Worm (Caenorhabditis elegans) whole organism, L1 larva: ENCODE data around the gene F40C5.2.

Experiments
- C04F5.9 ChIP-seq: sonication (generic microtip); optimal IDR thresholded peaks from 2 replicates; lab custom pipeline; 2016; ENCODE audit warnings: missing genetic modification characterization, missing compliant biosample characterization
- C16A3.4 ChIP-seq: fragments of 150-350 bp; optimal IDR thresholded peaks from 2 replicates; lab custom pipeline; 2014; ENCODE audit warnings: missing biosample characterization, missing genetic modification characterization
- C34B4.2 ChIP-seq: sonication (generic microtip); optimal IDR thresholded peaks from 2 replicates; lab custom pipeline; 2017; ENCODE audit warnings: mild to moderate bottlenecking, missing genetic modification characterization, missing compliant biosample characterization
- F16B12.6 ChIP-seq: fragments of 150-350 bp; optimal IDR thresholded peaks from 2 replicates; lab custom pipeline; 2014; ENCODE audit warnings: missing biosample characterization, missing genetic modification characterization
- Y116A8C.19 ChIP-seq: sonication (generic microtip); optimal IDR thresholded peaks from 2 replicates; lab custom pipeline; 2016; ENCODE audit warnings: missing compliant biosample characterization, missing genetic modification characterization, borderline replicate concordance
- aly-2 ChIP-seq: fragments of 150-350 bp; optimal IDR thresholded peaks from 2 replicates; lab custom pipeline; 2014; ENCODE audit warnings: missing biosample characterization, missing genetic modification characterization
- ama-1 ChIP-seq: fragments of 150-350 bp; optimal IDR thresholded peaks from 2 replicates; lab custom pipeline; 2014
- ceh-82 ChIP-seq, 3 experiments: fragments of 150-350 bp in 1 of 3; sonication (generic microtip) in 2 of 3; optimal IDR thresholded peaks; 2 replicates each; lab custom pipeline; 2014 to 2017; ENCODE audit warnings: missing biosample characterization in 3 of 3, missing genetic modification characterization in 3 of 3
- ceh-90 ChIP-seq: sonication (generic microtip); optimal IDR thresholded peaks from 2 replicates; lab custom pipeline; 2016; ENCODE audit warnings: missing genetic modification characterization, missing compliant biosample characterization
- dpl-1 ChIP-seq, 3 experiments: fragments of 150-350 bp in 2 of 3; sonication (generic microtip) in 1 of 3; optimal IDR thresholded peaks; 2 replicates each; lab custom pipeline; 2014 to 2017; ENCODE audit warnings: missing biosample characterization in 3 of 3, missing genetic modification characterization in 3 of 3, missing genetic modification reagents in 3 of 3
- dsc-1 ChIP-seq: sonication (generic microtip); optimal IDR thresholded peaks from 2 replicates; lab custom pipeline; 2016; ENCODE audit warnings: mild to moderate bottlenecking, missing genetic modification characterization, missing compliant biosample characterization
- efl-1 ChIP-seq, 4 experiments: fragments of 150-350 bp; optimal IDR thresholded peaks in 3 of 4; peaks in 1 of 4; 1 replicate in 1 of 4; 2 replicates in 3 of 4; lab custom pipeline; 2014; ENCODE audit warnings: missing biosample characterization in 2 of 4, missing genetic modification characterization in 2 of 4, missing genetic modification reagents in 2 of 4
- egl-13 ChIP-seq: sonication (generic microtip); optimal IDR thresholded peaks from 2 replicates; lab custom pipeline; 2016; ENCODE audit warnings: missing genotype, missing genetic modification reagents, missing genetic modification characterization, missing compliant biosample characterization
- egl-27 ChIP-seq, 2 experiments: fragments of 150-350 bp in 1 of 2; sonication (generic microtip); optimal IDR thresholded peaks; 3 replicates each; lab custom pipeline; 2017 to 2018; ENCODE audit warnings: missing biosample characterization in 2 of 2, missing genetic modification characterization in 2 of 2, missing genetic modification reagents in 2 of 2
- elt-2 ChIP-seq: sonication (generic microtip); optimal IDR thresholded peaks from 2 replicates; lab custom pipeline; 2016; ENCODE audit warnings: missing genetic modification characterization, mild to moderate bottlenecking, inconsistent platforms, missing compliant biosample characterization, missing genetic modification reagents
- ets-5 ChIP-seq: fragments of 200-800 bp; sonication (Bioruptor generic); IDR thresholded peaks from 2 replicates; pipeline ENCODE4 v1.3.6; 2022; ENCODE audit warnings: missing genetic modification characterization, missing compliant biosample characterization
- fkh-10 ChIP-seq: sonication (generic microtip); optimal IDR thresholded peaks from 2 replicates; lab custom pipeline; 2017; ENCODE audit warnings: missing biosample characterization, missing genetic modification reagents, missing genetic modification characterization
- lin-14 ChIP-seq: fragments of 200-800 bp; sonication (Bioruptor generic); optimal IDR thresholded peaks from 2 replicates; lab custom pipeline; 2018; ENCODE audit warnings: mild to moderate bottlenecking, missing genetic modification characterization, moderate library complexity, missing compliant biosample characterization
- lin-15B ChIP-seq: fragments of 150-350 bp; sonication (generic microtip); optimal IDR thresholded peaks from 3 replicates; lab custom pipeline; 2014; ENCODE audit warnings: missing biosample characterization, missing genetic modification characterization
- lin-35 ChIP-seq, 2 experiments: fragments of 150-350 bp; optimal IDR thresholded peaks; 2 replicates each; lab custom pipeline; 2014; ENCODE audit warnings: missing biosample characterization in 2 of 2, missing genetic modification characterization in 2 of 2, missing genetic modification reagents in 2 of 2
- lir-3 ChIP-seq: sonication (generic microtip); optimal IDR thresholded peaks from 2 replicates; lab custom pipeline; 2016; ENCODE audit warnings: mild to moderate bottlenecking, missing genetic modification characterization, moderate library complexity, missing compliant biosample characterization; ENCODE audit not compliant: poor library complexity
- lsy-2 ChIP-seq, 2 experiments: fragments of 150-350 bp; optimal IDR thresholded peaks; 2 replicates each; lab custom pipeline; 2014; ENCODE audit warnings: missing biosample characterization in 2 of 2, missing genetic modification characterization in 2 of 2
- mdl-1 ChIP-seq, 2 experiments: fragments of 150-350 bp; optimal IDR thresholded peaks; 2 replicates each; lab custom pipeline; 2014 to 2017; ENCODE audit warnings: missing biosample characterization in 2 of 2, missing genetic modification characterization in 2 of 2, inconsistent platforms in 1 of 2
- mef-2 ChIP-seq: fragments of 150-350 bp; optimal IDR thresholded peaks from 2 replicates; lab custom pipeline; 2014; ENCODE audit warnings: missing biosample characterization, missing genetic modification characterization
- nhr-12 ChIP-seq: sonication (generic microtip); optimal IDR thresholded peaks from 2 replicates; lab custom pipeline; 2017; ENCODE audit warnings: missing biosample characterization, missing genetic modification characterization
- nhr-19 ChIP-seq: fragments of 200-800 bp; sonication (Bioruptor generic); conservative IDR thresholded peaks from 2 replicates; pipeline ENCODE4 v1.3.6; 2022; ENCODE audit warnings: missing genetic modification characterization, missing compliant biosample characterization
- nhr-20 ChIP-seq: sonication (generic microtip); optimal IDR thresholded peaks from 2 replicates; lab custom pipeline; 2016; ENCODE audit warnings: mild to moderate bottlenecking, missing genetic modification characterization, missing compliant biosample characterization
- nhr-71 ChIP-seq: sonication (generic microtip); optimal IDR thresholded peaks from 2 replicates; lab custom pipeline; 2016; ENCODE audit warnings: mild to moderate bottlenecking, missing genetic modification characterization, moderate library complexity, missing compliant biosample characterization
- nhr-76 ChIP-seq: sonication (generic microtip); optimal IDR thresholded peaks from 2 replicates; lab custom pipeline; 2017; ENCODE audit warnings: missing biosample characterization, missing genetic modification characterization
- nhr-85 ChIP-seq: sonication (generic microtip); peaks from one replicate; lab custom pipeline; 2016; ENCODE audit warnings: missing genetic modification characterization, inconsistent platforms, missing compliant biosample characterization
- nhr-90 ChIP-seq: sonication (generic microtip); optimal IDR thresholded peaks from 2 replicates; lab custom pipeline; 2016; ENCODE audit warnings: mild to moderate bottlenecking, missing genetic modification characterization, missing compliant biosample characterization; ENCODE audit not compliant: poor library complexity
- pag-3 ChIP-seq: sonication (generic microtip); optimal IDR thresholded peaks from 2 replicates; lab custom pipeline; 2017; ENCODE audit warnings: missing genetic modification characterization, mild to moderate bottlenecking, missing compliant biosample characterization, antibody characterized with exemption, borderline replicate concordance; ENCODE audit not compliant: insufficient read depth
- pax-3 ChIP-seq: fragments of 200-800 bp; sonication (Bioruptor generic); optimal IDR thresholded peaks from 2 replicates; lab custom pipeline; 2018; ENCODE audit warnings: mild to moderate bottlenecking, missing genetic modification characterization, moderate library complexity, missing compliant biosample characterization
- rnt-1 ChIP-seq: sonication (generic microtip); optimal IDR thresholded peaks from 2 replicates; lab custom pipeline; 2016; ENCODE audit warnings: mild to moderate bottlenecking, missing genetic modification characterization, moderate library complexity, missing compliant biosample characterization
- snu-23 ChIP-seq: sonication (generic microtip); optimal IDR thresholded peaks from 2 replicates; lab custom pipeline; 2016; ENCODE audit warnings: missing genetic modification characterization, missing compliant biosample characterization
- swsn-7 ChIP-seq: sonication (generic microtip); optimal IDR thresholded peaks from 2 replicates; lab custom pipeline; 2016; ENCODE audit warnings: missing genetic modification characterization, missing compliant biosample characterization
- tbx-2 ChIP-seq: sonication (generic microtip); optimal IDR thresholded peaks from 2 replicates; lab custom pipeline; 2016; ENCODE audit warnings: missing genetic modification characterization, missing compliant biosample characterization
- unc-130 ChIP-seq: fragments of 150-350 bp; optimal IDR thresholded peaks from 2 replicates; lab custom pipeline; 2017; ENCODE audit warnings: missing biosample characterization, missing genetic modification characterization, inconsistent platforms
- unc-86 ChIP-seq: sonication (generic microtip); optimal IDR thresholded peaks from 2 replicates; lab custom pipeline; 2016; ENCODE audit warnings: missing genetic modification characterization, missing compliant biosample characterization
- unc-98 ChIP-seq: fragments of 200-800 bp; sonication (Bioruptor generic); IDR thresholded peaks from 2 replicates; pipeline ENCODE4 v1.3.6; 2022; ENCODE audit warnings: missing genetic modification characterization, missing compliant biosample characterization
- vab-15 ChIP-seq: sonication (generic microtip); optimal IDR thresholded peaks from 2 replicates; lab custom pipeline; 2017; ENCODE audit warnings: missing genotype, mild to moderate bottlenecking, missing genetic modification characterization, missing compliant biosample characterization
- xbp-1 ChIP-seq: sonication (generic microtip); optimal IDR thresholded peaks from 2 replicates; lab custom pipeline; 2016; ENCODE audit warnings: missing genetic modification characterization, missing compliant biosample characterization
- zip-4 ChIP-seq: fragments of 200-800 bp; sonication (Bioruptor generic); optimal IDR thresholded peaks from 2 replicates; lab custom pipeline; 2018; ENCODE audit warnings: mild to moderate bottlenecking, missing genetic modification characterization, moderate library complexity, missing compliant biosample characterization
- ztf-11 ChIP-seq, 2 experiments: sonication (generic microtip); optimal IDR thresholded peaks; 2 replicates each; lab custom pipeline; 2016 to 2017; ENCODE audit warnings: missing genetic modification characterization in 2 of 2, missing biosample characterization in 1 of 2, missing compliant biosample characterization in 1 of 2

F40C5.2 gene

ce11 chrV:3587633-3588032, 16.8 kb downstream of the F40C5.2 start:
- TF ChIP-seq C16A3.4 (tag; lab: Kevin White, UChicago) (peak; percentile 14), fkh-10 (GFP tag; lab: Kevin White, UChicago) (no peak), nhr-12 (tag; lab: Kevin White, UChicago) (no peak), ama-1 (no peak), Y116A8C.19 (tag; lab: Kevin White, UChicago) (no peak), snu-23 (GFP tag; lab: Kevin White, UChicago) (peak; percentile 21), rnt-1 (tag; lab: Kevin White, UChicago) (peak; percentile 30), aly-2 (no peak), tbx-2 (tag; lab: Kevin White, UChicago) (peak; percentile 12), nhr-90 (tag; lab: Kevin White, UChicago) (no peak), mef-2 (tag; lab: Kevin White, UChicago) (no peak), lin-35 (GFP tag; optimal IDR thresholded peaks at IDR 0.05; lab: Kevin White, UChicago) (peak; percentile 13 to 20), dpl-1 (GFP tag; optimal IDR thresholded peaks at IDR 0.05; lab: Kevin White, UChicago) (peak; percentile 10 to 16 (median 15)), unc-130 (peak; percentile 20), efl-1 (optimal IDR thresholded peaks at IDR 0.05; lab: Kevin White, UChicago) (peak in 1 of 2 experiments; percentile 34), efl-1 (GFP tag; optimal IDR thresholded peaks at IDR 0.05 in 1 of 2; lab: Kevin White, UChicago) (peak in 1 of 2 experiments; percentile 88), nhr-76 (no peak), ceh-82 (tag; optimal IDR thresholded peaks at IDR 0.05; lab: Kevin White, UChicago) (peak in 2 of 3 experiments; percentile 14 to 21), zip-4 (GFP tag; lab: Kevin White, UChicago) (peak; percentile 1), xbp-1 (tag; lab: Kevin White, UChicago) (peak; percentile 32), lsy-2 (tag; optimal IDR thresholded peaks at IDR 0.05; lab: Kevin White, UChicago) (peak; percentile 19 to 38), egl-27 (tag; optimal IDR thresholded peaks at IDR 0.05; lab: Kevin White, UChicago) (no peak), nhr-71 (tag; lab: Kevin White, UChicago) (peak; percentile 48), nhr-19 (GFP tag; lab: Robert Waterston, UW) (peak; percentile 38), nhr-20 (tag; lab: Kevin White, UChicago) (peak; percentile 29), swsn-7 (tag; lab: Kevin White, UChicago) (peak; percentile 47), lin-14 (peak; percentile 21), dsc-1 (tag; lab: Kevin White, UChicago) (peak; percentile 6), nhr-85 (tag; lab: Kevin White, UChicago) (peak; percentile 36)

ce11 chrV:3588223-3588622, 17.4 kb downstream of the F40C5.2 start:
- no peak for TF ChIP-seq mdl-1 (tag; optimal IDR thresholded peaks at IDR 0.05; lab: Kevin White, UChicago)
- no peak for TF ChIP-seq unc-98 (GFP tag; lab: Robert Waterston, UW)
- TF ChIP-seq lir-3 (tag; lab: Kevin White, UChicago), result no peak
- no peak for TF ChIP-seq vab-15 (tag; lab: Kevin White, UChicago)
- TF ChIP-seq efl-1 (optimal IDR thresholded peaks at IDR 0.05; lab: Kevin White, UChicago), result no peak
- peak in 1 of 2 experiments; percentile 16 for TF ChIP-seq efl-1 (GFP tag; optimal IDR thresholded peaks at IDR 0.05 in 1 of 2; lab: Kevin White, UChicago)
- TF ChIP-seq ama-1, result no peak
- TF ChIP-seq mef-2 (tag; lab: Kevin White, UChicago), result no peak
- no peak for TF ChIP-seq lin-35 (GFP tag; optimal IDR thresholded peaks at IDR 0.05; lab: Kevin White, UChicago)
- TF ChIP-seq, all 84 proteins: peak for 1

- no peak for TF ChIP-seq pax-3 (tag; lab: Kevin White, UChicago)
- TF ChIP-seq efl-1 (optimal IDR thresholded peaks at IDR 0.05; lab: Kevin White, UChicago), result no peak
- no peak for TF ChIP-seq efl-1 (GFP tag; optimal IDR thresholded peaks at IDR 0.05 in 1 of 2; lab: Kevin White, UChicago)
- TF ChIP-seq rnt-1 (tag; lab: Kevin White, UChicago), result no peak
- no peak for TF ChIP-seq elt-2 (tag; lab: Kevin White, UChicago)
- TF ChIP-seq egl-13, result no peak
- no peak for TF ChIP-seq F16B12.6 (tag; lab: Kevin White, UChicago)
- no peak for TF ChIP-seq C34B4.2 (tag; lab: Kevin White, UChicago)
- TF ChIP-seq C04F5.9 (tag; lab: Kevin White, UChicago), result no peak
- TF ChIP-seq pag-3 (tag; lab: Kevin White, UChicago), result no peak
- no peak for TF ChIP-seq ztf-11 (tag; optimal IDR thresholded peaks at IDR 0.05; lab: Kevin White, UChicago)
- no peak for TF ChIP-seq lin-15B
- no peak for TF ChIP-seq unc-86 (tag; lab: Kevin White, UChicago)
- TF ChIP-seq ets-5 (GFP tag; lab: Robert Waterston, UW), result no peak
- no peak for TF ChIP-seq ceh-90 (tag; lab: Kevin White, UChicago)
- no peak for TF ChIP-seq ceh-82 (tag; optimal IDR thresholded peaks at IDR 0.05; lab: Kevin White, UChicago)
Observed at ce11 chrV:3592099-3592498, 21.3 kb downstream of the F40C5.2 start, which contains the start of gene T22F3.12. Gene T22F3.12 (minus strand): TSS chrV:3592199.
